Worm (Caenorhabditis elegans) whole organism, L3 larva: ENCODE measurements around the gene set-31.

Experiments
- R02D3.7 ChIP-seq: fragments of 150-350 bp; optimal IDR thresholded peaks from 2 replicates; lab custom pipeline; 2014; ENCODE audit warnings: missing biosample characterization, missing genetic modification characterization
- ZK546.5 ChIP-seq: sonication (generic microtip); optimal IDR thresholded peaks from 2 replicates; lab custom pipeline; 2017; ENCODE audit warnings: missing biosample characterization, missing genetic modification characterization
- aly-2 ChIP-seq: fragments of 150-350 bp; optimal IDR thresholded peaks from 2 replicates; lab custom pipeline; 2014; ENCODE audit warnings: missing biosample characterization, missing genetic modification characterization
- ama-1 ChIP-seq: fragments of 150-350 bp; optimal IDR thresholded peaks from 2 replicates; lab custom pipeline; 2018
- ceh-82 ChIP-seq: fragments of 150-350 bp; optimal IDR thresholded peaks from 2 replicates; lab custom pipeline; 2014; ENCODE audit warnings: missing biosample characterization, missing genetic modification characterization
- daf-12 ChIP-seq: fragments of 150-350 bp; optimal IDR thresholded peaks from 2 replicates; lab custom pipeline; 2014; ENCODE audit warnings: missing biosample characterization, missing genetic modification reagents, missing genetic modification characterization
- egl-27 ChIP-seq: sonication (generic microtip); optimal IDR thresholded peaks from 4 replicates; lab custom pipeline; 2017; ENCODE audit warnings: missing biosample characterization, missing genetic modification reagents, missing genetic modification characterization
- egl-5 ChIP-seq: fragments of 150-350 bp; optimal IDR thresholded peaks from 2 replicates; lab custom pipeline; 2017; ENCODE audit warnings: missing biosample characterization, missing genetic modification reagents, missing genetic modification characterization, inconsistent platforms
- elt-2 ChIP-seq: sonication (generic microtip); optimal IDR thresholded peaks from 2 replicates; lab custom pipeline; 2016; ENCODE audit warnings: missing genetic modification reagents, mild to moderate bottlenecking, missing genetic modification characterization, missing compliant biosample characterization
- fkh-10 ChIP-seq: sonication (generic microtip); optimal IDR thresholded peaks from 2 replicates; lab custom pipeline; 2017; ENCODE audit warnings: missing biosample characterization, missing genetic modification reagents, missing genetic modification characterization
- fos-1 ChIP-seq: fragments of 150-350 bp; optimal IDR thresholded peaks from 2 replicates; lab custom pipeline; 2014; ENCODE audit warnings: missing biosample characterization, missing genetic modification characterization
- hmg-11 ChIP-seq: sonication (generic microtip); optimal IDR thresholded peaks from 2 replicates; lab custom pipeline; 2016; ENCODE audit warnings: missing genetic modification characterization, missing compliant biosample characterization
- jun-1 ChIP-seq: fragments of 150-350 bp; optimal IDR thresholded peaks from 2 replicates; lab custom pipeline; 2014; ENCODE audit warnings: missing biosample characterization, missing genetic modification reagents, missing genetic modification characterization
- lin-15B ChIP-seq: fragments of 150-350 bp; optimal IDR thresholded peaks from 2 replicates; lab custom pipeline; 2014; ENCODE audit warnings: missing biosample characterization, missing genetic modification characterization
- lsy-12 ChIP-seq: sonication (generic microtip); optimal IDR thresholded peaks from 2 replicates; lab custom pipeline; 2016; ENCODE audit warnings: mild to moderate bottlenecking, missing genetic modification characterization, missing compliant biosample characterization
- mdl-1 ChIP-seq: fragments of 150-350 bp; optimal IDR thresholded peaks from 2 replicates; lab custom pipeline; 2014; ENCODE audit warnings: missing biosample characterization, missing genetic modification characterization
- mml-1 ChIP-seq: fragments of 150-350 bp; sonication (generic microtip); optimal IDR thresholded peaks from 3 replicates; lab custom pipeline; 2014; ENCODE audit warnings: missing biosample characterization, missing genetic modification characterization
- nfya-1 ChIP-seq: sonication (generic microtip); optimal IDR thresholded peaks from 2 replicates; lab custom pipeline; 2017; ENCODE audit warnings: missing genetic modification characterization, mild to moderate bottlenecking, missing compliant biosample characterization, antibody characterized with exemption, moderate library complexity; ENCODE audit not compliant: insufficient read depth
- nhr-11 ChIP-seq: fragments of 150-350 bp; optimal IDR thresholded peaks from 2 replicates; lab custom pipeline; 2014; ENCODE audit warnings: missing biosample characterization, missing genetic modification characterization
- nhr-12 ChIP-seq: fragments of 150-350 bp; optimal IDR thresholded peaks from 2 replicates; lab custom pipeline; 2014; ENCODE audit warnings: missing biosample characterization, missing genetic modification characterization
- nhr-23 ChIP-seq: fragments of 150-350 bp; optimal IDR thresholded peaks from 2 replicates; lab custom pipeline; 2014; ENCODE audit warnings: missing biosample characterization, missing genetic modification reagents, missing genetic modification characterization
- nhr-237 ChIP-seq: fragments of 150-350 bp; optimal IDR thresholded peaks from 2 replicates; lab custom pipeline; 2014; ENCODE audit warnings: missing biosample characterization, missing genetic modification characterization
- nhr-25 ChIP-seq: sonication (generic microtip); optimal IDR thresholded peaks from 2 replicates; lab custom pipeline; 2017; ENCODE audit warnings: missing biosample characterization, missing genetic modification characterization
- nhr-28 ChIP-seq: fragments of 150-350 bp; optimal IDR thresholded peaks from 2 replicates; lab custom pipeline; 2014; ENCODE audit warnings: missing biosample characterization, missing genetic modification characterization
- nhr-43 ChIP-seq: sonication (generic microtip); optimal IDR thresholded peaks from 2 replicates; lab custom pipeline; 2016; ENCODE audit warnings: mild to moderate bottlenecking, missing genetic modification characterization, missing compliant biosample characterization; ENCODE audit not compliant: poor library complexity, severe bottlenecking
- nhr-67 ChIP-seq: fragments of 150-350 bp; optimal IDR thresholded peaks from 2 replicates; lab custom pipeline; 2014; ENCODE audit warnings: missing biosample characterization, missing genetic modification characterization
- nhr-76 ChIP-seq: fragments of 150-350 bp; sonication (generic microtip); optimal IDR thresholded peaks from 5 replicates; lab custom pipeline; 2014; ENCODE audit warnings: missing biosample characterization, missing genetic modification characterization
- pqm-1 ChIP-seq: fragments of 150-350 bp; optimal IDR thresholded peaks from 2 replicates; lab custom pipeline; 2017; ENCODE audit warnings: missing biosample characterization, missing genetic modification characterization, inconsistent platforms
- skn-1 ChIP-seq: fragments of 150-350 bp; optimal IDR thresholded peaks from 2 replicates; lab custom pipeline; 2014; ENCODE audit warnings: missing biosample characterization, missing genetic modification characterization
- tbx-2 ChIP-seq: sonication (generic microtip); optimal IDR thresholded peaks from 2 replicates; lab custom pipeline; 2016; ENCODE audit warnings: mild to moderate bottlenecking, missing genetic modification characterization, missing compliant biosample characterization
- zag-1 ChIP-seq: fragments of 150-350 bp; optimal IDR thresholded peaks from 2 replicates; lab custom pipeline; 2014; ENCODE audit warnings: missing biosample characterization, missing genetic modification characterization
- ztf-11 ChIP-seq: fragments of 150-350 bp; optimal IDR thresholded peaks from 2 replicates; lab custom pipeline; 2014; ENCODE audit warnings: missing biosample characterization, missing genetic modification characterization
- ztf-4 ChIP-seq: fragments of 150-350 bp; optimal IDR thresholded peaks from 2 replicates; lab custom pipeline; 2014; ENCODE audit warnings: missing biosample characterization, missing genetic modification characterization

Gene set-31

ce11 chrV:14447240-14447763 is 29.6 kb downstream of the set-31 start, which contains the start of the genes dlat-1 and fntb-1:
TSS of gene dlat-1 (minus strand) at chrV:14447290.
TSS of gene fntb-1 (plus strand) at chrV:14447651.
- TF ChIP-seq pqm-1: peak; percentile 78
- TF ChIP-seq lin-15B (tag; lab: Kevin White, UChicago): peak; percentile 36
- peak; percentile 59 for TF ChIP-seq hmg-11 (tag; lab: Kevin White, UChicago)
- peak; percentile 86 for TF ChIP-seq elt-2 (tag; lab: Kevin White, UChicago)
- no peak for TF ChIP-seq jun-1
- TF ChIP-seq egl-27 (tag; lab: Kevin White, UChicago): no peak

DNA sequence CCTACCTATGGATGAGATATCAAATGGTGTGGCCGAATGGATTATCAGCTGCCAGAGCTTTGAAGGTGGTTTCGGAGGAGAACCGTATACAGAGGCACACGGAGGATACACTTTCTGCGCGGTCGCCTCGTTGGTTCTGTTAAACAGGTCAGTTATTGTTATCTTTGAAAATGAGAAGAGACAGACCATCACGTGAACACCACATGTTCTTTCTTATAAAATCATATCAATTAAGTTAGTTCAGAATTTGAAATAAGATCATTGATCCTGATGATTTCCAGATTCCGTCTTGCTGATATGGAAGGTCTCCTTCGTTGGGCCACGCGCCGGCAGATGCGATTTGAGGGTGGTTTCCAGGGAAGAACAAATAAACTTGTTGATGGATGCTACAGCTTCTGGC is 31.0 kb downstream of the set-31 start:
- TF ChIP-seq mml-1 (tag; lab: Kevin White, UChicago) (no peak), pqm-1 (no peak)
- TF ChIP-seq, all 47 proteins: peak for 0

DNA sequence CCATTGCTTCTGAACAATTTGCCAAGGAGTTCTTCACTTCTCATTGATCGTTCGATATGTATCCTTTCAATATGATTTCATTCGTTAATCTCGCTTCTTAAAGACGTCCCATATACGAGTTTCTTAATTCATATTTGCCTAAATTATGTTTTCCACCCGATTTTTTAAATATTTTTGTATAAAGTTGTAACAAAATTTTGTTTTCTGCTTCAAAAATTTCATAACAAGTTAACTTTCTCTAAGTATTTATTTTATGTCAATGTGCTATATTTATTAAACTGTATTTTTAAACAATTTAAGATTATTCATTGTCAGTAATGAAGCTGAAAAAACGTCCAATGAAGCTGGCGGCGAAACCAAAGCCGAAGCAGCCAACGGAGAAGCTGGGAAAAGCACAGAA is 31.7 kb downstream of the set-31 start, which contains the start of gene F23B12.7:
Gene F23B12.7, plus strand, starts transcription at position 301 of the 400 bp plus-strand sequence.
- TF ChIP-seq skn-1: no peak

DNA sequence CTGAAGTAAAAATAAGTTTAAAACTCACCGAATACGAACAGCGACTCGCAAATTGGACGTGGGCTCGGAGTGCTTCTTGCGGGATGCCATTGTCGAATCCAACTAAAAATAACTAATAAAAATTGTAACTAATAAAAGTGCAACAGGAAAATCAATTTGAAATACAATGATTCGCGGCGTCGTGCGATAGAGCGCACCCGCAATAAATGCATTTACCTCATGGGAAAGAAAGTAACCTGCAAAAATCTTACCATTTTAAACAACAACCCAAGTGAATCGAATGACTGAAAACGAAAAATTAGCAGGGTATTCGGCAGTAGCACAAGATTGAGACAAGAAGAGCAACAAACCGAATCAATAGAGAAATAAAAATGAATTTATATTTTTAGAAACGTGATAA is 38.9 kb downstream of the set-31 start, which contains the start of gene bmk-1:
Gene bmk-1, minus strand, starts transcription at position 359 of the 400 bp plus-strand sequence.
- TF ChIP-seq daf-12 (tag; lab: Kevin White, UChicago) (no peak), nhr-23 (no peak), nhr-11 (tag; lab: Kevin White, UChicago) (no peak), fos-1 (tag; lab: Kevin White, UChicago) (no peak), ztf-11 (tag; lab: Kevin White, UChicago) (no peak), nhr-237 (no peak), egl-5 (tag; lab: Kevin White, UChicago) (no peak), nfya-1 (tag; lab: Kevin White, UChicago) (no peak), tbx-2 (no peak), pqm-1 (no peak), nhr-12 (tag; lab: Kevin White, UChicago) (no peak), mdl-1 (tag; lab: Kevin White, UChicago) (no peak), ZK546.5 (no peak), fkh-10 (GFP tag; lab: Kevin White, UChicago) (no peak), nhr-76 (tag; lab: Kevin White, UChicago) (no peak), zag-1 (tag; lab: Kevin White, UChicago) (no peak), jun-1 (no peak), aly-2 (tag; lab: Kevin White, UChicago) (no peak), ceh-82 (no peak), mml-1 (tag; lab: Kevin White, UChicago) (no peak)

DNA sequence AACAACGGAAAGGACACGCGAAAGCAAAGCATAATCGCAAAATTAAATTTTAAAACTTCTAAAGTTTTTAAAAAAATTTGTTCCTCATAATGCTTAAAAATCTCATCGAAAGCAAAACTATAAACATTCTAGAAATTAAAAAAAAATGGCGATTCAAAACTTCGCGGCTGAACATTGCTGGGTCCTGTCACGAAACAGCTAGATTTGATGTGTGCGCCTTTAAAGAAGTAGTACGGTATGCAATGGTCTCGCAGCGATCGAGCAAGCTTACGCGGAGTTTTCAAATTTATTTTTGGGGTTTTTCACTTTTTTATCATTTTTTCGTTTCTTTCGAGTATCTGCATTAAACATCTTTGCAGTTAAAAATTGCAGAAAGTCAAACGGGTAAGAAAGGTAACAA is 39.4 kb downstream of the set-31 start, which contains the start of gene coh-3:
Gene coh-3, plus strand, starts transcription at position 353 of the 400 bp plus-strand sequence.
- no peak for TF ChIP-seq R02D3.7 (tag; lab: Kevin White, UChicago)
- TF ChIP-seq lsy-12 (tag; lab: Kevin White, UChicago): no peak
- no peak for TF ChIP-seq egl-5 (tag; lab: Kevin White, UChicago)
- TF ChIP-seq nhr-67: no peak
- TF ChIP-seq zag-1 (tag; lab: Kevin White, UChicago): no peak
- TF ChIP-seq daf-12 (tag; lab: Kevin White, UChicago): no peak
- no peak for TF ChIP-seq tbx-2

DNA sequence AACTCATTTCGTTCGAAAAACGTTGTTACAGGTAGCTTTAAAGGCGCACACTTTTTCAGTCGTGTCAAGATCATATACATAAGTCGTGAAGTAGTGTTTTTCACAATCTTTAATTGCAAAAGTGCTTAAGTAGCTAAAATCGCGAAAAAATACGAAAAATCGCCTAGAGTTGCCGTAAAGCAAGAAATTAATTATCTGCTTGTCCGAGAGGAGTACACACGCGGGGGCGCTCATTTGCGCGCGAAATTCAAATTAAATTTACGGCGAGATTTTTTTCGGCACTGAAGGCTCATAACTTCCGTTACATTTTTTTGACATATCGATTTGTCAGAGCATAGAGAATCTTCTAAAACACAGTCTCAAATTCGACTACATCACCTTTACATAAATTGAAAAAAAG is 42.4 kb downstream of the set-31 start:
- TF ChIP-seq nhr-43 (tag; lab: Kevin White, UChicago) (no peak), ama-1 (lab: Kevin White, UChicago) (no peak), nhr-25 (no peak), ZK546.5 (no peak), nhr-11 (tag; lab: Kevin White, UChicago) (no peak), fos-1 (tag; lab: Kevin White, UChicago) (no peak), nhr-23 (no peak), nfya-1 (tag; lab: Kevin White, UChicago) (no peak), mml-1 (tag; lab: Kevin White, UChicago) (no peak), nhr-28 (tag; lab: Kevin White, UChicago) (no peak), ztf-4 (tag; lab: Kevin White, UChicago) (no peak), nhr-12 (tag; lab: Kevin White, UChicago) (no peak), egl-27 (tag; lab: Kevin White, UChicago) (no peak)
